Worm (Caenorhabditis elegans) whole organism, L1 larva: ENCODE measurements around the gene ptp-3.

Experiments used
- C04F5.9 ChIP-seq: sonication (generic microtip); optimal IDR thresholded peaks from 2 replicates; lab custom pipeline; 2016; ENCODE audit warnings: missing genetic modification characterization, missing compliant biosample characterization
- C16A3.4 ChIP-seq: fragments of 150-350 bp; optimal IDR thresholded peaks from 2 replicates; lab custom pipeline; 2014; ENCODE audit warnings: missing biosample characterization, missing genetic modification characterization
- alr-1 ChIP-seq: fragments of 200-800 bp; sonication (Bioruptor generic); optimal IDR thresholded peaks from 2 replicates; lab custom pipeline; 2018; ENCODE audit warnings: borderline replicate concordance, mild to moderate bottlenecking, missing genetic modification characterization, missing compliant biosample characterization
- aly-2 ChIP-seq: fragments of 150-350 bp; optimal IDR thresholded peaks from 2 replicates; lab custom pipeline; 2014; ENCODE audit warnings: missing biosample characterization, missing genetic modification characterization
- blmp-1 ChIP-seq: fragments of 150-350 bp; optimal IDR thresholded peaks from 2 replicates; lab custom pipeline; 2014; ENCODE audit warnings: missing biosample characterization, missing genetic modification characterization
- ceh-63 ChIP-seq: fragments of 200-800 bp; sonication (Bioruptor generic); optimal IDR thresholded peaks from 2 replicates; lab custom pipeline; 2018; ENCODE audit warnings: mild to moderate bottlenecking, missing genetic modification characterization, missing compliant biosample characterization
- ceh-8 ChIP-seq: fragments of 200-800 bp; sonication (Bioruptor generic); optimal IDR thresholded peaks from 2 replicates; lab custom pipeline; 2018; ENCODE audit warnings: mild to moderate bottlenecking, missing genetic modification characterization, moderate library complexity, missing compliant biosample characterization
- ceh-82 ChIP-seq, 3 experiments: fragments of 150-350 bp in 1 of 3; sonication (generic microtip) in 2 of 3; optimal IDR thresholded peaks; 2 replicates each; lab custom pipeline; 2014 to 2017; ENCODE audit warnings: missing biosample characterization in 3 of 3, missing genetic modification characterization in 3 of 3
- dpl-1 ChIP-seq, 3 experiments: fragments of 150-350 bp in 2 of 3; sonication (generic microtip) in 1 of 3; optimal IDR thresholded peaks; 2 replicates each; lab custom pipeline; 2014 to 2017; ENCODE audit warnings: missing biosample characterization in 3 of 3, missing genetic modification characterization in 3 of 3, missing genetic modification reagents in 3 of 3
- egl-13 ChIP-seq: sonication (generic microtip); optimal IDR thresholded peaks from 2 replicates; lab custom pipeline; 2016; ENCODE audit warnings: missing genotype, missing genetic modification reagents, missing genetic modification characterization, missing compliant biosample characterization
- egl-27 ChIP-seq, 2 experiments: fragments of 150-350 bp in 1 of 2; sonication (generic microtip); optimal IDR thresholded peaks; 3 replicates each; lab custom pipeline; 2017 to 2018; ENCODE audit warnings: missing biosample characterization in 2 of 2, missing genetic modification characterization in 2 of 2, missing genetic modification reagents in 2 of 2
- elt-3 ChIP-seq, 6 experiments: fragments of 150-350 bp in 1 of 6; sonication (generic microtip); optimal IDR thresholded peaks; 2 replicates each; lab custom pipeline; 2017 to 2018; ENCODE audit warnings: missing biosample characterization in 6 of 6, missing genetic modification characterization in 6 of 6, inconsistent platforms in 1 of 6
- fkh-10 ChIP-seq: sonication (generic microtip); optimal IDR thresholded peaks from 2 replicates; lab custom pipeline; 2017; ENCODE audit warnings: missing biosample characterization, missing genetic modification reagents, missing genetic modification characterization
- fkh-8 ChIP-seq: sonication (generic microtip); optimal IDR thresholded peaks from 2 replicates; lab custom pipeline; 2016; ENCODE audit warnings: mild to moderate bottlenecking, missing genetic modification characterization, missing compliant biosample characterization
- fos-1 ChIP-seq: fragments of 150-350 bp; optimal IDR thresholded peaks from 2 replicates; lab custom pipeline; 2014; ENCODE audit warnings: missing biosample characterization, missing genetic modification characterization
- grh-1 ChIP-seq: fragments of 200-800 bp; sonication (Bioruptor generic); IDR thresholded peaks from 2 replicates; pipeline ENCODE4 v1.3.6; 2022; ENCODE audit warnings: missing genetic modification reagents, missing genetic modification characterization, missing compliant biosample characterization
- hlh-17 ChIP-seq: fragments of 200-800 bp; sonication (Bioruptor generic); optimal IDR thresholded peaks from 2 replicates; lab custom pipeline; 2018; ENCODE audit warnings: missing genetic modification characterization, mild to moderate bottlenecking, missing compliant biosample characterization, moderate library complexity, borderline replicate concordance
- hlh-4 ChIP-seq: sonication (generic microtip); optimal IDR thresholded peaks from 2 replicates; lab custom pipeline; 2016; ENCODE audit warnings: mild to moderate bottlenecking, missing genetic modification characterization, missing compliant biosample characterization
- lsy-2 ChIP-seq, 2 experiments: fragments of 150-350 bp; optimal IDR thresholded peaks; 2 replicates each; lab custom pipeline; 2014; ENCODE audit warnings: missing biosample characterization in 2 of 2, missing genetic modification characterization in 2 of 2
- mep-1 ChIP-seq: fragments of 150-350 bp; optimal IDR thresholded peaks from 2 replicates; lab custom pipeline; 2014; ENCODE audit warnings: missing biosample characterization, missing genetic modification characterization
- nhr-11 ChIP-seq: fragments of 150-350 bp; optimal IDR thresholded peaks from 2 replicates; lab custom pipeline; 2014; ENCODE audit warnings: missing biosample characterization, missing genetic modification characterization
- nhr-20 ChIP-seq: sonication (generic microtip); optimal IDR thresholded peaks from 2 replicates; lab custom pipeline; 2016; ENCODE audit warnings: mild to moderate bottlenecking, missing genetic modification characterization, missing compliant biosample characterization
- nhr-28 ChIP-seq: fragments of 150-350 bp; optimal IDR thresholded peaks from 2 replicates; lab custom pipeline; 2014; ENCODE audit warnings: missing biosample characterization, missing genetic modification characterization
- nhr-71 ChIP-seq: sonication (generic microtip); optimal IDR thresholded peaks from 2 replicates; lab custom pipeline; 2016; ENCODE audit warnings: mild to moderate bottlenecking, missing genetic modification characterization, moderate library complexity, missing compliant biosample characterization
- pqm-1 ChIP-seq: sonication (generic microtip); optimal IDR thresholded peaks from 3 replicates; lab custom pipeline; 2017; ENCODE audit warnings: missing biosample characterization, missing genetic modification characterization
- skn-1 ChIP-seq: fragments of 150-350 bp; optimal IDR thresholded peaks from 2 replicates; lab custom pipeline; 2014; ENCODE audit warnings: missing biosample characterization, missing genetic modification characterization
- snu-23 ChIP-seq: sonication (generic microtip); optimal IDR thresholded peaks from 2 replicates; lab custom pipeline; 2016; ENCODE audit warnings: missing genetic modification characterization, missing compliant biosample characterization
- sox-4 ChIP-seq: sonication (generic microtip); optimal IDR thresholded peaks from 2 replicates; lab custom pipeline; 2016; ENCODE audit warnings: missing genetic modification characterization, missing compliant biosample characterization
- sptf-1 ChIP-seq: fragments of 150-350 bp; optimal IDR thresholded peaks from 2 replicates; lab custom pipeline; 2014; ENCODE audit warnings: missing biosample characterization, missing genetic modification characterization
- sup-37 ChIP-seq: fragments of 200-800 bp; sonication (Bioruptor generic); optimal IDR thresholded peaks from 2 replicates; lab custom pipeline; 2018; ENCODE audit warnings: mild to moderate bottlenecking, missing genetic modification characterization, missing compliant biosample characterization
- swsn-7 ChIP-seq: sonication (generic microtip); optimal IDR thresholded peaks from 2 replicates; lab custom pipeline; 2016; ENCODE audit warnings: missing genetic modification characterization, missing compliant biosample characterization
- tbx-2 ChIP-seq: sonication (generic microtip); optimal IDR thresholded peaks from 2 replicates; lab custom pipeline; 2016; ENCODE audit warnings: missing genetic modification characterization, missing compliant biosample characterization
- unc-130 ChIP-seq: fragments of 150-350 bp; optimal IDR thresholded peaks from 2 replicates; lab custom pipeline; 2017; ENCODE audit warnings: missing biosample characterization, missing genetic modification characterization, inconsistent platforms
- unc-30 ChIP-seq: sonication (generic microtip); optimal IDR thresholded peaks from 2 replicates; lab custom pipeline; 2017; ENCODE audit warnings: missing biosample characterization, missing genetic modification characterization
- unc-62 ChIP-seq: fragments of 150-350 bp; optimal IDR thresholded peaks from 2 replicates; lab custom pipeline; 2014; ENCODE audit warnings: missing biosample characterization, missing genetic modification reagents, missing genetic modification characterization
- vab-15 ChIP-seq: sonication (generic microtip); optimal IDR thresholded peaks from 2 replicates; lab custom pipeline; 2017; ENCODE audit warnings: missing genotype, mild to moderate bottlenecking, missing genetic modification characterization, missing compliant biosample characterization
- zag-1 ChIP-seq: fragments of 150-350 bp; optimal IDR thresholded peaks from 2 replicates; lab custom pipeline; 2014; ENCODE audit warnings: missing biosample characterization, missing genetic modification characterization

ptp-3 gene

ce11 chrII:11049876-11050275 lies 74.5 kb downstream of the ptp-3 start, which contains the start of the genes sdhd-1 and ilkp-1 (continued):
- TF ChIP-seq unc-30 (tag; lab: Kevin White, UChicago), result no peak
- peak; percentile 34 for TF ChIP-seq swsn-7 (tag; lab: Kevin White, UChicago)
- TF ChIP-seq egl-27 (tag; optimal IDR thresholded peaks at IDR 0.05; lab: Kevin White, UChicago), result no peak
- TF ChIP-seq C16A3.4, result peak; percentile 67
- no peak for TF ChIP-seq C04F5.9 (tag; lab: Kevin White, UChicago)
- peak; percentile 74 for TF ChIP-seq blmp-1 (tag; lab: Kevin White, UChicago)
- TF ChIP-seq snu-23, result peak; percentile 67
- peak; percentile 18 for TF ChIP-seq unc-130 (tag; lab: Kevin White, UChicago)
- no peak for TF ChIP-seq hlh-4
- TF ChIP-seq ceh-8, result no peak

ce11 chrII:11050678-11051077 lies 75.3 kb downstream of the ptp-3 start:
- no peak for TF ChIP-seq skn-1
- no peak for TF ChIP-seq fkh-8 (tag; lab: Kevin White, UChicago)
- TF ChIP-seq elt-3 (tag; optimal IDR thresholded peaks at IDR 0.05; lab: Kevin White, UChicago), result no peak
- no peak for TF ChIP-seq zag-1
- no peak for TF ChIP-seq nhr-28 (tag; lab: Kevin White, UChicago)
- no peak for TF ChIP-seq hlh-17 (GFP tag; lab: Kevin White, UChicago)
- no peak for TF ChIP-seq dpl-1 (GFP tag; optimal IDR thresholded peaks at IDR 0.05; lab: Kevin White, UChicago)
- no peak for TF ChIP-seq unc-62 (GFP tag; lab: Kevin White, UChicago)
- TF ChIP-seq pqm-1 (tag; lab: Kevin White, UChicago), result no peak
- no peak for TF ChIP-seq mep-1 (tag; lab: Kevin White, UChicago)
- TF ChIP-seq lsy-2 (tag; optimal IDR thresholded peaks at IDR 0.05; lab: Kevin White, UChicago), result no peak
- TF ChIP-seq swsn-7 (tag; lab: Kevin White, UChicago), result no peak
- no peak for TF ChIP-seq ceh-8
- TF ChIP-seq fos-1 (tag; lab: Kevin White, UChicago), result no peak
- no peak for TF ChIP-seq unc-30 (tag; lab: Kevin White, UChicago)
- TF ChIP-seq nhr-71 (tag; lab: Kevin White, UChicago), result no peak
- TF ChIP-seq fkh-10 (GFP tag; lab: Kevin White, UChicago), result no peak
- TF ChIP-seq aly-2 (tag; lab: Kevin White, UChicago), result no peak

ce11 chrII:11052526-11052925 lies 77.2 kb downstream of the ptp-3 start:
- TF ChIP-seq ceh-63 (GFP tag; lab: Kevin White, UChicago) (no peak), sox-4 (tag; lab: Kevin White, UChicago) (no peak), nhr-11 (tag; lab: Kevin White, UChicago) (no peak), ceh-82 (tag; optimal IDR thresholded peaks at IDR 0.05; lab: Kevin White, UChicago) (no peak), alr-1 (tag; lab: Kevin White, UChicago) (no peak), tbx-2 (tag; lab: Kevin White, UChicago) (no peak), C16A3.4 (no peak), nhr-20 (tag; lab: Kevin White, UChicago) (no peak), fkh-8 (tag; lab: Kevin White, UChicago) (no peak), egl-13 (tag; lab: Kevin White, UChicago) (no peak), C04F5.9 (tag; lab: Kevin White, UChicago) (no peak), blmp-1 (tag; lab: Kevin White, UChicago) (no peak)

ce11 chrII:11055223-11055622 lies 79.9 kb downstream of the ptp-3 start, which contains the start of gene F45E10.2:
TSS of gene F45E10.2 (minus strand) at chrII:11055323.
- TF ChIP-seq fos-1 (tag; lab: Kevin White, UChicago) (no peak), dpl-1 (GFP tag; optimal IDR thresholded peaks at IDR 0.05; lab: Kevin White, UChicago) (no peak), sptf-1 (tag; lab: Kevin White, UChicago) (no peak), sup-37 (GFP tag; lab: Kevin White, UChicago) (no peak), grh-1 (GFP tag; lab: Robert Waterston, UW) (no peak), vab-15 (tag; lab: Kevin White, UChicago) (no peak)
